Worm (Caenorhabditis elegans) whole organism, L3 larva: ENCODE results near the gene ZC266.1.

ENCODE experiments used
- R02D3.7 ChIP-seq: fragments of 150-350 bp; optimal IDR thresholded peaks from 2 replicates; lab custom pipeline; 2014; ENCODE audit warnings: missing biosample characterization, missing genetic modification characterization
- ZK546.5 ChIP-seq: sonication (generic microtip); optimal IDR thresholded peaks from 2 replicates; lab custom pipeline; 2017; ENCODE audit warnings: missing biosample characterization, missing genetic modification characterization
- aly-2 ChIP-seq: fragments of 150-350 bp; optimal IDR thresholded peaks from 2 replicates; lab custom pipeline; 2014; ENCODE audit warnings: missing biosample characterization, missing genetic modification characterization
- ama-1 ChIP-seq: fragments of 150-350 bp; optimal IDR thresholded peaks from 2 replicates; lab custom pipeline; 2018
- ceh-16 ChIP-seq: sonication (generic microtip); optimal IDR thresholded peaks from 2 replicates; lab custom pipeline; 2017; ENCODE audit warnings: missing biosample characterization, missing genetic modification characterization
- ceh-28 ChIP-seq: fragments of 150-350 bp; optimal IDR thresholded peaks from 2 replicates; lab custom pipeline; 2014; ENCODE audit warnings: missing biosample characterization, missing genetic modification reagents, missing genetic modification characterization
- ceh-82 ChIP-seq: fragments of 150-350 bp; optimal IDR thresholded peaks from 2 replicates; lab custom pipeline; 2014; ENCODE audit warnings: missing biosample characterization, missing genetic modification characterization
- daf-12 ChIP-seq: fragments of 150-350 bp; optimal IDR thresholded peaks from 2 replicates; lab custom pipeline; 2014; ENCODE audit warnings: missing biosample characterization, missing genetic modification reagents, missing genetic modification characterization
- egl-27 ChIP-seq: sonication (generic microtip); optimal IDR thresholded peaks from 4 replicates; lab custom pipeline; 2017; ENCODE audit warnings: missing biosample characterization, missing genetic modification reagents, missing genetic modification characterization
- egl-5 ChIP-seq: fragments of 150-350 bp; optimal IDR thresholded peaks from 2 replicates; lab custom pipeline; 2017; ENCODE audit warnings: missing biosample characterization, missing genetic modification reagents, missing genetic modification characterization, inconsistent platforms
- elt-1 ChIP-seq: fragments of 150-350 bp; optimal IDR thresholded peaks from 2 replicates; lab custom pipeline; 2014; ENCODE audit warnings: missing biosample characterization, missing genetic modification characterization
- elt-2 ChIP-seq: sonication (generic microtip); optimal IDR thresholded peaks from 2 replicates; lab custom pipeline; 2016; ENCODE audit warnings: missing genetic modification reagents, mild to moderate bottlenecking, missing genetic modification characterization, missing compliant biosample characterization
- elt-3 ChIP-seq, 3 experiments: fragments of 150-350 bp in 1 of 3; sonication (generic microtip) in 2 of 3; optimal IDR thresholded peaks; 2 replicates in 2 of 3; 4 replicates in 1 of 3; lab custom pipeline; 2014 to 2017; ENCODE audit warnings: missing biosample characterization in 3 of 3, missing genetic modification characterization in 3 of 3
- eor-1 ChIP-seq, 2 experiments: fragments of 150-350 bp; optimal IDR thresholded peaks; 2 replicates each; lab custom pipeline; 2014 to 2018; ENCODE audit warnings: missing biosample characterization in 2 of 2, missing genetic modification characterization in 2 of 2
- fkh-2 ChIP-seq: fragments of 150-350 bp; optimal IDR thresholded peaks from 2 replicates; lab custom pipeline; 2014; ENCODE audit warnings: missing biosample characterization, missing genetic modification reagents, missing genetic modification characterization
- fos-1 ChIP-seq: fragments of 150-350 bp; optimal IDR thresholded peaks from 2 replicates; lab custom pipeline; 2014; ENCODE audit warnings: missing biosample characterization, missing genetic modification characterization
- hmg-11 ChIP-seq: sonication (generic microtip); optimal IDR thresholded peaks from 2 replicates; lab custom pipeline; 2016; ENCODE audit warnings: missing genetic modification characterization, missing compliant biosample characterization
- lin-15B ChIP-seq: fragments of 150-350 bp; optimal IDR thresholded peaks from 2 replicates; lab custom pipeline; 2014; ENCODE audit warnings: missing biosample characterization, missing genetic modification characterization
- lin-39 ChIP-seq: fragments of 150-350 bp; optimal IDR thresholded peaks from 2 replicates; lab custom pipeline; 2018; ENCODE audit warnings: missing biosample characterization, missing genetic modification reagents, missing genetic modification characterization
- mdl-1 ChIP-seq: fragments of 150-350 bp; optimal IDR thresholded peaks from 2 replicates; lab custom pipeline; 2014; ENCODE audit warnings: missing biosample characterization, missing genetic modification characterization
- mml-1 ChIP-seq: fragments of 150-350 bp; sonication (generic microtip); optimal IDR thresholded peaks from 3 replicates; lab custom pipeline; 2014; ENCODE audit warnings: missing biosample characterization, missing genetic modification characterization
- nfya-1 ChIP-seq: sonication (generic microtip); optimal IDR thresholded peaks from 2 replicates; lab custom pipeline; 2017; ENCODE audit warnings: missing genetic modification characterization, mild to moderate bottlenecking, missing compliant biosample characterization, antibody characterized with exemption, moderate library complexity; ENCODE audit not compliant: insufficient read depth
- nhr-11 ChIP-seq: fragments of 150-350 bp; optimal IDR thresholded peaks from 2 replicates; lab custom pipeline; 2014; ENCODE audit warnings: missing biosample characterization, missing genetic modification characterization
- nhr-12 ChIP-seq: fragments of 150-350 bp; optimal IDR thresholded peaks from 2 replicates; lab custom pipeline; 2014; ENCODE audit warnings: missing biosample characterization, missing genetic modification characterization
- nhr-237 ChIP-seq: fragments of 150-350 bp; optimal IDR thresholded peaks from 2 replicates; lab custom pipeline; 2014; ENCODE audit warnings: missing biosample characterization, missing genetic modification characterization
- nhr-67 ChIP-seq: fragments of 150-350 bp; optimal IDR thresholded peaks from 2 replicates; lab custom pipeline; 2014; ENCODE audit warnings: missing biosample characterization, missing genetic modification characterization
- nhr-76 ChIP-seq: fragments of 150-350 bp; sonication (generic microtip); optimal IDR thresholded peaks from 5 replicates; lab custom pipeline; 2014; ENCODE audit warnings: missing biosample characterization, missing genetic modification characterization
- nhr-77 ChIP-seq: fragments of 150-350 bp; optimal IDR thresholded peaks from 2 replicates; lab custom pipeline; 2014; ENCODE audit warnings: missing biosample characterization, missing genetic modification characterization
- pha-4 ChIP-seq: fragments of 150-350 bp; optimal IDR thresholded peaks from 2 replicates; lab custom pipeline; 2014; ENCODE audit warnings: missing biosample characterization, missing genetic modification reagents, missing genetic modification characterization
- pqm-1 ChIP-seq: fragments of 150-350 bp; optimal IDR thresholded peaks from 2 replicates; lab custom pipeline; 2017; ENCODE audit warnings: missing biosample characterization, missing genetic modification characterization, inconsistent platforms
- sea-2 ChIP-seq: fragments of 150-350 bp; sonication (generic microtip); optimal IDR thresholded peaks from 4 replicates; lab custom pipeline; 2014; ENCODE audit warnings: missing biosample characterization, missing genetic modification reagents, missing genetic modification characterization
- snpc-4 ChIP-seq: fragments of 150-350 bp; optimal IDR thresholded peaks from 2 replicates; lab custom pipeline; 2014; ENCODE audit warnings: missing biosample characterization, missing genetic modification characterization
- tbx-2 ChIP-seq: sonication (generic microtip); optimal IDR thresholded peaks from 2 replicates; lab custom pipeline; 2016; ENCODE audit warnings: mild to moderate bottlenecking, missing genetic modification characterization, missing compliant biosample characterization
- unc-39 ChIP-seq: sonication (generic microtip); optimal IDR thresholded peaks from 4 replicates; lab custom pipeline; 2017; ENCODE audit warnings: missing biosample characterization, missing genetic modification characterization
- unc-62 ChIP-seq: fragments of 150-350 bp; sonication (generic microtip); optimal IDR thresholded peaks from 4 replicates; lab custom pipeline; 2014; ENCODE audit warnings: missing biosample characterization, missing genetic modification reagents, missing genetic modification characterization
- ztf-4 ChIP-seq: fragments of 150-350 bp; optimal IDR thresholded peaks from 2 replicates; lab custom pipeline; 2014; ENCODE audit warnings: missing biosample characterization, missing genetic modification characterization

ZC266.1 gene

DNA sequence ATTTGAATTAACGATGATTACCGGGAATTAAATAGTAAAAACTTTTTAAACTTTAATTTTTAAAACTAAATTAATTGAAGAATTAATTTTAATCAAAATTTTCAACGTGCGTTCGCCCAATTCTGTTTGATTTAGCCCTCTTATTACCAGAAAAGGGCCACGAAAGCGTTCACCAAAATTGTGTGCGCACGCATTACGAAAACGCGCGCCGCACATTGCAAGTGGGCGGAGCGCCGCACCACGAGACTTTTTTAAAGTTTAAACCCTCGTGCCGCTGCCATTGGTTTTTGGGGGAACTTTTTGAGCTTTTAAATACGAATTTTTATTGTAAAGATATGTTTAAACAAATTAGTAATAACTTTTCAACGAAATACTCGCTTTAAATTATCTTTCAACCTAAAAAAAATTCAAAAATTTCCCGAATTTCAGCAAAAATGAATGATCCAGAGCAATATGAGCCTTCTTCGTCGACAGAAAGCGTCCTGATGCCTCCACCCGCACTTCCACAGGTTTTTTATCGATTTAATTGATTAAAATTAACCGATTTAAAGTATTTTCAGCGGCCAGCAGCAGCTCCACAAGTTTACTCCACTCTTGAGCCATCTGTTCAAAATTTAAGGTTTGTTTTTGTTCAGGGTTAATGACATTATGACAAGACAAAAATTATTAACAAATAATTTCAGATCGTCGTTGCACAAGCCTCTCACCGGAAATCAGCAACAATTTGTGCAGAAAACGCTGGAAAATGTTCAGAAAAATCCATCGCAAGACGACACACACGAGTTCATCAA, 13.2 kb downstream of the ZC266.1 start, which contains the start of gene taf-10 (continued):
- no peak for TF ChIP-seq eor-1 (tag; optimal IDR thresholded peaks at IDR 0.05; lab: Kevin White, UChicago)
- TF ChIP-seq aly-2 (tag; lab: Kevin White, UChicago), result no peak
- TF ChIP-seq nhr-237 (tag; lab: Kevin White, UChicago), result no peak

DNA sequence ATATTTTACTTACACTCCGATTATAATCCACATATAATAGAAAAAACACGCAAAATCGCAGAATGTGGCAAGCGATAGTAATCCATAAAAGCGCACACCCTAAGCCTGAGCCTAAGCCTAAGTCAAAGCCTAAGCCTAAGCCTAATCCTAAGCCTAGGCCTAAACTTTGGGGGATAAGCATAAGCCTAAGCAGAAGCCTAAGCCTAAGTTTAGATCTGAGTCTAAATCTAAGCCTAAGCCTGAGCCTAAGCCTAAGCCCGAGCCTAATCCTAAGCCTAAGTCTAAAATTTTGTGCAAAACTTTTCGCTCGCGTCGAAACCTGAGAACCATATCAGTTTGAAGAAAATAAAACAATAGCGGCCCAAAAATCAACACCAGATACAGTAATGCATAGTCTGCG, 16.0 kb downstream of the ZC266.1 start:
- TF ChIP-seq lin-39 (tag; lab: Kevin White, UChicago), result no peak
- TF ChIP-seq elt-2 (tag; lab: Kevin White, UChicago), result no peak
- TF ChIP-seq mml-1, result no peak
- no peak for TF ChIP-seq daf-12
- no peak for TF ChIP-seq nhr-11 (tag; lab: Kevin White, UChicago)
- TF ChIP-seq nhr-76, result no peak
- no peak for TF ChIP-seq R02D3.7
- no peak for TF ChIP-seq sea-2 (GFP tag; lab: Kevin White, UChicago)
- no peak for TF ChIP-seq ceh-16
- TF ChIP-seq fos-1, result no peak
- no peak for TF ChIP-seq aly-2 (tag; lab: Kevin White, UChicago)
- TF ChIP-seq unc-39 (tag; lab: Kevin White, UChicago), result no peak
- TF ChIP-seq nhr-237 (tag; lab: Kevin White, UChicago), result no peak
- no peak for TF ChIP-seq elt-3 (tag; optimal IDR thresholded peaks at IDR 0.05; lab: Kevin White, UChicago)
- no peak for TF ChIP-seq nhr-77
- TF ChIP-seq tbx-2 (tag; lab: Kevin White, UChicago), result no peak
- TF ChIP-seq eor-1 (tag; optimal IDR thresholded peaks at IDR 0.05; lab: Kevin White, UChicago), result no peak
- TF ChIP-seq, all 47 proteins: peak for 0

DNA sequence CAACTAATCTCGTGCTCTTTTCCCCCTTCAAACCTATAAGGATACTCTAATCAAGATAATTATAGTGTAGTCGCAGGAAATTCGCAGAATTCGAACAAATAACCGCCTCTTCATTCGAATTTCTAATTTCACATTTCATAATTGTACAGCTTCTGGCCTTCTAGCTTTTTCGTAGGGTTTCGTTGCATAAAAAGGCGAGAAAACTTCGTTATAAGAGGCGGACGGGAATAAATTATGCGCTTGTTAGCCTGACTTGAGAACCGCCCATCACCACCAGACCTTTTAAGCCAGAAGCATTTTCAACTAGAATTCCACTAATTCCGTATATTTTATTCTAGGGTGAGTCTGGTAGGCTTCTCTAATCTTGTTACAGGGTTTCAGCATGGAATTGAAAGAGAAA, 18.4 kb downstream of the ZC266.1 start, which contains the start of gene K03B4.4:
Gene K03B4.4 (plus strand): TSS at position 301 of the 400 bp plus-strand sequence.
- TF ChIP-seq nhr-12 (tag; lab: Kevin White, UChicago) (no peak), unc-62 (no peak), ceh-28 (tag; lab: Kevin White, UChicago) (no peak), ceh-16 (no peak), mdl-1 (tag; lab: Kevin White, UChicago) (no peak), nfya-1 (tag; lab: Kevin White, UChicago) (no peak), fkh-2 (tag; lab: Kevin White, UChicago) (no peak), ztf-4 (tag; lab: Kevin White, UChicago) (no peak), nhr-11 (tag; lab: Kevin White, UChicago) (no peak), ama-1 (no peak), elt-3 (tag; optimal IDR thresholded peaks at IDR 0.05; lab: Kevin White, UChicago) (no peak), daf-12 (no peak), ZK546.5 (no peak), fos-1 (no peak), sea-2 (GFP tag; lab: Kevin White, UChicago) (no peak), lin-39 (tag; lab: Kevin White, UChicago) (no peak), nhr-67 (tag; lab: Kevin White, UChicago) (no peak), nhr-237 (tag; lab: Kevin White, UChicago) (no peak), ceh-82 (tag; lab: Kevin White, UChicago) (no peak)

DNA sequence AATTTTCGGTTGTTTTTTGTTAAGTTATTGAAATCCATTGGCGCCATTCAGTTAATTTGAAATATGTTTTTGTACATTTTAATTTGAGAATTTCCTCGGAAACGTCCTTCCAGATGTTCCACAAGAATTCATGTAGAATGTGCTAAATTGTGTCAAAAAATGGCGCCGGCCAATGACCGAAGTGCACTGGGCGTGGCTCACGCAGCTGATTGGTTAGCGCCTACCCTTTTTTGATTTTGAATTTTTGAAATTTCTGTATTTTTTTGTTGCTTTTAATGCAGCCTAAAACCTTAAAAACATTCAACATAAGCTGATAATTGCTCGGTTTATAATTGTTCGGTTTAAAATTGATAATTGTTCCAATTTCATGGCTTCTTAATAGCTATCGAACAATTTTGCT, 23.3 kb downstream of the ZC266.1 start:
- no peak for TF ChIP-seq nhr-77
- TF ChIP-seq nfya-1 (tag; lab: Kevin White, UChicago), result peak; percentile 70

DNA sequence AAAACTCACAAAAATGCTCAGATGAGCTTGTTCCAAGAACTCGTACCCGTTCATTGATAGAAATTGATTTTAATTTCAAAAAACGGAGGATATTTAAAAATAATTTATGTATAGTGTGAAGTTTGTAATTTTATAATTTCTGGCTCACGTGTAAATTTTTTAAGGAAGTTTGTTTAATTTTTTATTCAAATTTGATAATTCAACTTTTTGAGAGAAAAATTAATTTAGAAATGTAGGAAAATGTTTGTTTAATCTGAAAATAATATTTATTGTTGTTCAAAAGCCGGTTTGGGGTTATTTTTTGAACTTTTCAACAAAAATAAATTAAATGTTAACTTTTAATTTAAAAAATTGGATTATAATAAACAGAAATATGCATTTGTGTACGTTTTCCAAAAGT, 24.0 kb downstream of the ZC266.1 start, which contains the start of gene K03B4.6:
Gene K03B4.6 (minus strand): TSS at position 101 of the 400 bp plus-strand sequence.
- no peak for TF ChIP-seq elt-1
- no peak for TF ChIP-seq nhr-77
- TF ChIP-seq egl-27, result no peak
- no peak for TF ChIP-seq tbx-2 (tag; lab: Kevin White, UChicago)
- TF ChIP-seq ceh-28 (tag; lab: Kevin White, UChicago), result no peak
- TF ChIP-seq nhr-12 (tag; lab: Kevin White, UChicago), result no peak
- TF ChIP-seq egl-5 (tag; lab: Kevin White, UChicago), result no peak
- TF ChIP-seq nhr-11 (tag; lab: Kevin White, UChicago), result no peak
- TF ChIP-seq fos-1, result no peak
- no peak for TF ChIP-seq nhr-67 (tag; lab: Kevin White, UChicago)
- TF ChIP-seq snpc-4 (tag; lab: Kevin White, UChicago), result no peak
- no peak for TF ChIP-seq hmg-11 (tag; lab: Kevin White, UChicago)
- no peak for TF ChIP-seq lin-15B (tag; lab: Kevin White, UChicago)
- TF ChIP-seq ceh-82 (tag; lab: Kevin White, UChicago), result no peak
- no peak for TF ChIP-seq ZK546.5
- TF ChIP-seq pqm-1, result no peak
- TF ChIP-seq lin-39 (tag; lab: Kevin White, UChicago), result no peak
- TF ChIP-seq pha-4 (tag; lab: Kevin White, UChicago), result no peak
- TF ChIP-seq ceh-16, result no peak
- TF ChIP-seq, all 47 proteins: peak for 0
